Worm (Caenorhabditis elegans) whole organism, L4 larva: ENCODE measurements around the gene oig-4.

Source experiments
- D1046.2 ChIP-seq: fragments of 200-800 bp; sonication (Bioruptor generic); IDR thresholded peaks from 2 replicates; pipeline ENCODE4 v1.3.6; 2022; ENCODE audit warnings: missing genetic modification characterization, missing compliant biosample characterization
- F10B5.3 ChIP-seq: sonication (generic microtip); optimal IDR thresholded peaks from 2 replicates; lab custom pipeline; 2016; ENCODE audit warnings: mild to moderate bottlenecking, missing genetic modification characterization, missing compliant biosample characterization
- F26F4.8 ChIP-seq: fragments of 200-800 bp; sonication (Bioruptor generic); conservative IDR thresholded peaks from 2 replicates; pipeline ENCODE4 v1.3.6; 2022; ENCODE audit warnings: missing genetic modification characterization, missing compliant biosample characterization
- F49E8.2 ChIP-seq: sonication (generic microtip); optimal IDR thresholded peaks from 2 replicates; lab custom pipeline; 2016; ENCODE audit warnings: missing compliant biosample characterization, mild to moderate bottlenecking, missing genetic modification characterization, borderline replicate concordance
- T20F7.1 ChIP-seq: fragments of 200-800 bp; sonication (Bioruptor generic); optimal IDR thresholded peaks from 2 replicates; lab custom pipeline; 2018; ENCODE audit warnings: mild to moderate bottlenecking, missing genetic modification characterization, missing compliant biosample characterization
- Y105C5A.15 ChIP-seq: fragments of 200-800 bp; sonication (Bioruptor generic); IDR thresholded peaks from 2 replicates; pipeline ENCODE4 v1.3.6; 2022; ENCODE audit warnings: missing genetic modification characterization, missing compliant biosample characterization
- Y48G9A.11 ChIP-seq: fragments of 200-800 bp; sonication (Bioruptor generic); IDR thresholded peaks from 2 replicates; pipeline ENCODE4 v1.3.6; 2022; ENCODE audit warnings: missing genetic modification reagents, missing genetic modification characterization, missing compliant biosample characterization
- Y5F2A.4 ChIP-seq: fragments of 200-800 bp; sonication (Bioruptor generic); optimal IDR thresholded peaks from 2 replicates; lab custom pipeline; 2018; ENCODE audit warnings: mild to moderate bottlenecking, missing genetic modification characterization, missing compliant biosample characterization
- aha-1 ChIP-seq: fragments of 150-350 bp; peaks from one replicate; lab custom pipeline; 2014; ENCODE audit warnings: missing biosample characterization, missing genetic modification characterization
- aly-2 ChIP-seq: sonication (generic microtip); optimal IDR thresholded peaks from 2 replicates; lab custom pipeline; 2018; ENCODE audit warnings: missing biosample characterization, missing genetic modification characterization
- arid-1 ChIP-seq: fragments of 200-800 bp; sonication (Bioruptor generic); conservative IDR thresholded peaks from 2 replicates; pipeline ENCODE4 v1.3.6; 2022; ENCODE audit warnings: missing genetic modification reagents, missing genetic modification characterization, missing compliant biosample characterization
- ceh-62 ChIP-seq: sonication (generic microtip); optimal IDR thresholded peaks from 2 replicates; lab custom pipeline; 2017; ENCODE audit warnings: missing biosample characterization, missing genetic modification characterization
- ceh-82 ChIP-seq: sonication (generic microtip); optimal IDR thresholded peaks from 2 replicates; lab custom pipeline; 2017; ENCODE audit warnings: missing biosample characterization, missing genetic modification characterization
- ces-1 ChIP-seq: fragments of 150-350 bp; sonication (generic microtip); optimal IDR thresholded peaks from 4 replicates; lab custom pipeline; 2014; ENCODE audit warnings: missing biosample characterization, missing genetic modification reagents, missing genetic modification characterization
- cey-2 ChIP-seq: sonication (generic microtip); optimal IDR thresholded peaks from 3 replicates; lab custom pipeline; 2017; ENCODE audit warnings: missing genetic modification characterization, mild to moderate bottlenecking, missing compliant biosample characterization, antibody characterized with exemption, borderline replicate concordance; ENCODE audit not compliant: insufficient read depth
- ctbp-1 ChIP-seq: fragments of 200-800 bp; sonication (Bioruptor generic); IDR thresholded peaks from 2 replicates; pipeline ENCODE4 v1.3.6; 2022; ENCODE audit warnings: missing genetic modification reagents, missing genetic modification characterization, missing compliant biosample characterization
- dmd-8 ChIP-seq: fragments of 200-800 bp; sonication (Bioruptor generic); IDR thresholded peaks from 2 replicates; pipeline ENCODE4 v1.3.6; 2022; ENCODE audit warnings: missing genetic modification characterization, missing compliant biosample characterization
- duxl-1 ChIP-seq: sonication (generic microtip); optimal IDR thresholded peaks from 2 replicates; lab custom pipeline; 2016; ENCODE audit warnings: mild to moderate bottlenecking, missing genetic modification characterization, moderate library complexity, missing compliant biosample characterization; ENCODE audit not compliant: poor library complexity
- dve-1 ChIP-seq: sonication (generic microtip); optimal IDR thresholded peaks from 2 replicates; lab custom pipeline; 2017; ENCODE audit warnings: antibody characterized with exemption, mild to moderate bottlenecking, missing genetic modification characterization, missing compliant biosample characterization; ENCODE audit not compliant: insufficient read depth
- egl-43 ChIP-seq: fragments of 200-800 bp; sonication (Bioruptor generic); IDR thresholded peaks from 2 replicates; pipeline ENCODE4 v1.3.6; 2022; ENCODE audit warnings: missing genetic modification reagents, missing genetic modification characterization, missing compliant biosample characterization
- fkh-10 ChIP-seq: fragments of 150-350 bp; optimal IDR thresholded peaks from 2 replicates; lab custom pipeline; 2014; ENCODE audit warnings: missing biosample characterization, missing genetic modification reagents, missing genetic modification characterization
- hif-1 ChIP-seq, 2 experiments: sonication (generic microtip); optimal IDR thresholded peaks; 2 replicates each; lab custom pipeline; 2016 to 2017; ENCODE audit warnings: missing compliant biosample characterization in 2 of 2, missing genetic modification characterization in 2 of 2, missing genetic modification reagents in 2 of 2, missing genotype in 2 of 2, mild to moderate bottlenecking in 1 of 2
- hlh-11 ChIP-seq: fragments of 200-800 bp; sonication (Bioruptor generic); optimal IDR thresholded peaks from 2 replicates; lab custom pipeline; 2018; ENCODE audit warnings: mild to moderate bottlenecking, missing genetic modification characterization, missing compliant biosample characterization
- hlh-30 ChIP-seq: sonication (generic microtip); optimal IDR thresholded peaks from 2 replicates; lab custom pipeline; 2017; ENCODE audit warnings: antibody characterized with exemption, mild to moderate bottlenecking, missing genetic modification characterization, missing compliant biosample characterization; ENCODE audit not compliant: insufficient read depth
- hmg-1.1 ChIP-seq: fragments of 200-800 bp; sonication (Bioruptor generic); IDR thresholded peaks from 2 replicates; pipeline ENCODE4 v1.3.6; 2022; ENCODE audit warnings: missing genetic modification reagents, missing genetic modification characterization, missing compliant biosample characterization
- jun-1 ChIP-seq: fragments of 150-350 bp; optimal IDR thresholded peaks from 2 replicates; lab custom pipeline; 2014; ENCODE audit warnings: missing biosample characterization, missing genetic modification reagents, missing genetic modification characterization
- mdl-1 ChIP-seq, 2 experiments: fragments of 150-350 bp in 1 of 2; sonication (generic microtip) in 1 of 2; optimal IDR thresholded peaks; 2 replicates each; lab custom pipeline; 2014 to 2017; ENCODE audit warnings: missing biosample characterization in 2 of 2, missing genetic modification characterization in 2 of 2
- mdt-29 ChIP-seq: fragments of 200-800 bp; sonication (Bioruptor generic); IDR thresholded peaks from 2 replicates; pipeline ENCODE4 v1.3.6; 2022; ENCODE audit warnings: missing genetic modification reagents, missing genetic modification characterization, missing compliant biosample characterization
- mep-1 ChIP-seq: fragments of 150-350 bp; sonication (generic microtip); optimal IDR thresholded peaks from 3 replicates; lab custom pipeline; 2014; ENCODE audit warnings: missing biosample characterization, missing genetic modification characterization
- mxl-2 ChIP-seq: fragments of 200-800 bp; sonication (Bioruptor generic); conservative IDR thresholded peaks from 2 replicates; pipeline ENCODE4 v1.3.6; 2022; ENCODE audit warnings: missing genetic modification reagents, missing genetic modification characterization, missing compliant biosample characterization
- mxl-3 ChIP-seq: fragments of 200-800 bp; sonication (Bioruptor generic); optimal IDR thresholded peaks from 2 replicates; lab custom pipeline; 2018; ENCODE audit warnings: mild to moderate bottlenecking, missing genetic modification characterization, missing compliant biosample characterization
- nhr-10 ChIP-seq: fragments of 150-350 bp; optimal IDR thresholded peaks from 2 replicates; lab custom pipeline; 2014; ENCODE audit warnings: missing biosample characterization, missing genetic modification characterization
- nhr-11 ChIP-seq: fragments of 150-350 bp; optimal IDR thresholded peaks from 2 replicates; lab custom pipeline; 2014; ENCODE audit warnings: missing biosample characterization, missing genetic modification characterization
- nhr-28 ChIP-seq: fragments of 150-350 bp; optimal IDR thresholded peaks from 2 replicates; lab custom pipeline; 2014; ENCODE audit warnings: missing biosample characterization, missing genetic modification characterization
- nhr-48 ChIP-seq: sonication (generic microtip); optimal IDR thresholded peaks from 2 replicates; lab custom pipeline; 2016; ENCODE audit warnings: mild to moderate bottlenecking, missing genetic modification characterization, missing compliant biosample characterization
- sdz-12 ChIP-seq: fragments of 200-800 bp; sonication (Bioruptor generic); optimal IDR thresholded peaks from 2 replicates; lab custom pipeline; 2018; ENCODE audit warnings: mild to moderate bottlenecking, missing genetic modification characterization, missing compliant biosample characterization
- skn-1 ChIP-seq: fragments of 150-350 bp; optimal IDR thresholded peaks from 2 replicates; lab custom pipeline; 2014; ENCODE audit warnings: missing biosample characterization, missing genetic modification characterization
- snpc-4 ChIP-seq: fragments of 150-350 bp; optimal IDR thresholded peaks from 2 replicates; lab custom pipeline; 2014; ENCODE audit warnings: missing biosample characterization, missing genetic modification characterization
- unc-62 ChIP-seq, 3 experiments: fragments of 150-350 bp in 1 of 3; sonication (generic microtip); optimal IDR thresholded peaks in 2 of 3; peaks in 1 of 3; 1 replicate in 1 of 3; 2 replicates in 2 of 3; lab custom pipeline; 2014 to 2017; ENCODE audit warnings: missing biosample characterization in 3 of 3, missing genetic modification characterization in 3 of 3, missing genetic modification reagents in 3 of 3, missing genotype in 1 of 3
- vab-7 ChIP-seq: fragments of 200-800 bp; sonication (Bioruptor generic); IDR thresholded peaks from 2 replicates; pipeline ENCODE4 v1.3.6; 2022; ENCODE audit warnings: missing genetic modification reagents, missing genetic modification characterization, missing compliant biosample characterization
- zfp-3 ChIP-seq: fragments of 200-800 bp; sonication (Bioruptor generic); conservative IDR thresholded peaks from 2 replicates; pipeline ENCODE4 v1.3.6; 2022; ENCODE audit warnings: missing genetic modification reagents, missing genetic modification characterization, missing compliant biosample characterization
- ztf-11 ChIP-seq: fragments of 150-350 bp; optimal IDR thresholded peaks from 2 replicates; lab custom pipeline; 2014; ENCODE audit warnings: missing biosample characterization, missing genetic modification characterization
- ztf-7 ChIP-seq: fragments of 150-350 bp; optimal IDR thresholded peaks from 2 replicates; lab custom pipeline; 2014; ENCODE audit warnings: missing biosample characterization, missing genetic modification characterization

The oig-4 gene

ce11 chrII:7624272-7624671, 10.9 kb downstream of the oig-4 start:
- no peak for TF ChIP-seq ztf-7 (tag; lab: Kevin White, UChicago)
- TF ChIP-seq zfp-3 (GFP tag; lab: Robert Waterston, UW): no peak
- TF ChIP-seq F49E8.2 (tag; lab: Kevin White, UChicago): no peak
- no peak for TF ChIP-seq jun-1 (tag; lab: Kevin White, UChicago)
- no peak for TF ChIP-seq skn-1 (tag; lab: Kevin White, UChicago)
- TF ChIP-seq, all 104 proteins: peak for 0

DNA sequence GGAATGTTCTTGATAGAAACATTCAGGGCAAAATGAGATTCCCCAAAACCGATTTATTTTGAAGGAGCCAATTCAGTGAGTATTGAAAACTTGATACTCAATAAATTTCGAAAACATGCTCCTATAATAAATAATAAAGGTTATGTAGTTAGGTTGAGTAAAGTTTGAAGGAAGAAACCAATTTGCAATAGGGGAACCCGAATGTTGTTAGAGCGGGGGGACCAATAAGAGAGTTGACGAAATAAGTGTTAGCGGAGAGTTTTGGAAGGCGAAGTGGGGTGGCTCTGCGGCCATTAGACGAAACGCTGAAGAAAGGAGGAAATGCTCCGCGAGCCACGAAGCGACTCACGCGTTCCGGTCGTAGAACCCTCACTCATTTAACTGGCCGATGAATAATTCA, 11.7 kb downstream of the oig-4 start:
- TF ChIP-seq unc-62 (GFP tag; optimal IDR thresholded peaks at IDR 0.05 in 1 of 2; lab: Kevin White, UChicago) (peak in 1 of 2 experiments; percentile 49), unc-62 (tag; optimal IDR thresholded peaks at IDR 0.05; lab: Kevin White, UChicago) (no peak), sdz-12 (GFP tag; lab: Kevin White, UChicago) (no peak), vab-7 (GFP tag; lab: Robert Waterston, UW) (0 out of 2 replicates have a peak, but pooled peaks have one; percentile 30), ces-1 (GFP tag; lab: Kevin White, UChicago) (peak; percentile 25), egl-43 (GFP tag; lab: Robert Waterston, UW) (0 out of 2 replicates have a peak, but pooled peaks have one; percentile 31)

- no peak for TF ChIP-seq mdl-1 (tag; optimal IDR thresholded peaks at IDR 0.05; lab: Kevin White, UChicago)
- TF ChIP-seq hlh-30: peak; percentile 53
- peak; percentile 21 for TF ChIP-seq mxl-3 (GFP tag; lab: Kevin White, UChicago)
- TF ChIP-seq, all 104 proteins: peak for 2
These were observed 15.3 kb downstream of the oig-4 start for ce11 chrII:7628640-7629039.

DNA sequence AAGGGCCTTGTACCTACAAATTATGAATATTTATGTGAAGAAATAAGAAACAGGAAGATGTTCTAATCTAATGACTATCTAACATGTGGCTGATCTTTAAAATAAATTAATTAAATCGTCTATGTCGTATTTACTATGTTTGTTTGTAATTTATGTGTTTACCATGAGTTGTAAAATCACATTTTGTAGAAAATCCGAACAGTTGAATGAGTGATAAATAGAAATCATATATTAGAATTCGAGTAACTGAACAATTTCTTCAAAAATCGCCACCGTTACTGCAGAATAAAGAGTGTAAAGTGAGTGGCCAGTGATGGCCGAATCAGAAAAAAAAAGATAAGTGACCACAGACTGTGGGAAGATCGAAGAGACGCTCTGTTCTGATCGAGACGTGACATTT, 16.7 kb downstream of the oig-4 start:
- TF ChIP-seq aha-1 (peak; percentile 93), ceh-62 (no peak)

- TF ChIP-seq cey-2 (tag; lab: Kevin White, UChicago) (peak; percentile 69), D1046.2 (GFP tag; lab: Robert Waterston, UW) (no peak), hif-1 (tag; optimal IDR thresholded peaks at IDR 0.05; lab: Kevin White, UChicago) (no peak), nhr-10 (peak; percentile 61), ceh-82 (tag; lab: Kevin White, UChicago) (no peak), aly-2 (no peak), mxl-3 (GFP tag; lab: Kevin White, UChicago) (peak; percentile 41), fkh-10 (GFP tag; lab: Kevin White, UChicago) (no peak), snpc-4 (tag; lab: Kevin White, UChicago) (no peak), F26F4.8 (no peak), nhr-48 (tag; lab: Kevin White, UChicago) (peak; percentile 62), hlh-11 (tag; lab: Kevin White, UChicago) (peak; percentile 12), Y105C5A.15 (GFP tag; lab: Robert Waterston, UW) (no peak), arid-1 (GFP tag; lab: Robert Waterston, UW) (no peak), mxl-2 (no peak), nhr-28 (tag; lab: Kevin White, UChicago) (peak; percentile 33), mdt-29 (GFP tag; lab: Robert Waterston, UW) (no peak), T20F7.1 (GFP tag; lab: Kevin White, UChicago) (no peak), ztf-7 (tag; lab: Kevin White, UChicago) (no peak), hmg-1.1 (no peak), ctbp-1 (GFP tag; lab: Robert Waterston, UW) (0 out of 2 replicates have a peak, but pooled peaks have one; percentile 14), dmd-8 (no peak), ztf-11 (tag; lab: Kevin White, UChicago) (no peak), mep-1 (tag; lab: Kevin White, UChicago) (no peak), mdl-1 (tag; optimal IDR thresholded peaks at IDR 0.05; lab: Kevin White, UChicago) (peak; percentile 3 to 70), Y5F2A.4 (no peak), nhr-11 (tag; lab: Kevin White, UChicago) (no peak), Y48G9A.11 (GFP tag; lab: Robert Waterston, UW) (no peak), F10B5.3 (tag; lab: Kevin White, UChicago) (no peak), duxl-1 (tag; lab: Kevin White, UChicago) (no peak), dve-1 (tag; lab: Kevin White, UChicago) (no peak)
These were observed 17.8 kb downstream of the oig-4 start for ce11 chrII:7631171-7631570.
